Worm (Caenorhabditis elegans): ENCODE measurements around the gene ric-8.
"Not testable (repeated sequence)": the region's sequence is repeated elsewhere in the genome, so short reads cannot be mapped to it uniquely, and the experiment has no call there.

ric-8 gene

ce11 chrIV:2666586-2667100 is 23.9 kb downstream of the ric-8 start, which contains the start of gene Y69A2AR.1:
TSS of gene Y69A2AR.1 (plus strand) at chrIV:2667050.
- TF ChIP-seq tbx-37 (GFP tag; conservative IDR thresholded peaks at IDR 0.05) (no peak), sea-1 (GFP tag; conservative IDR thresholded peaks at IDR 0.05) (no peak), flt-1 (GFP tag; IDR thresholded peaks at IDR 0.05) (no peak), tbx-11 (GFP tag; IDR thresholded peaks at IDR 0.05) (no peak), scrt-1 (GFP tag; IDR thresholded peaks at IDR 0.05) (no peak), F13C5.2 (tag; optimal IDR thresholded peaks at IDR 0.05) (no peak), B0310.2 (tag; optimal IDR thresholded peaks at IDR 0.05) (no peak), aly-1 (tag; optimal IDR thresholded peaks at IDR 0.05) (no peak), hmg-4 (GFP tag; optimal IDR thresholded peaks at IDR 0.05) (no peak)

ce11 chrIV:2670664-2671063 is 27.9 kb downstream of the ric-8 start:
- TF ChIP-seq ets-7 (tag; optimal IDR thresholded peaks at IDR 0.05) (no peak), scrt-1 (GFP tag; IDR thresholded peaks at IDR 0.05) (no peak), hmg-4 (GFP tag; optimal IDR thresholded peaks at IDR 0.05) (no peak), tbx-11 (GFP tag; IDR thresholded peaks at IDR 0.05) (no peak), flt-1 (GFP tag; IDR thresholded peaks at IDR 0.05) (no peak), aly-1 (tag; optimal IDR thresholded peaks at IDR 0.05) (no peak), pes-1 (GFP tag; IDR thresholded peaks at IDR 0.05) (no peak), B0310.2 (tag; optimal IDR thresholded peaks at IDR 0.05) (no peak)

ce11 chrIV:2674915-2675314 is 32.1 kb downstream of the ric-8 start, which contains the start of gene gpx-4:
TSS of gene gpx-4 (minus strand) at chrIV:2675015.
- not testable (repeated sequence) for TF ChIP-seq flt-1 (GFP tag; IDR thresholded peaks at IDR 0.05); sea-1 (GFP tag; conservative IDR thresholded peaks at IDR 0.05); hmg-4 (GFP tag; optimal IDR thresholded peaks at IDR 0.05)

ce11 chrIV:2676281-2676680 is 33.5 kb downstream of the ric-8 start, which contains the start of gene Y94H6A.3:
TSS of gene Y94H6A.3 (plus strand) at chrIV:2676512.
- TF ChIP-seq flt-1 (GFP tag; IDR thresholded peaks at IDR 0.05) (peak; percentile 51; the same call in 1 of the 2 replicates), hmg-4 (GFP tag; optimal IDR thresholded peaks at IDR 0.05) (no peak), F13C5.2 (tag; optimal IDR thresholded peaks at IDR 0.05) (peak; percentile 69)

ce11 chrIV:2677687-2678086 is 34.9 kb downstream of the ric-8 start:
- TF ChIP-seq ama-1 (optimal IDR thresholded peaks at IDR 0.05) (no peak), aly-1 (tag; optimal IDR thresholded peaks at IDR 0.05) (no peak), sea-1 (GFP tag; conservative IDR thresholded peaks at IDR 0.05) (no peak), hmg-4 (GFP tag; optimal IDR thresholded peaks at IDR 0.05) (no peak), hmbx-1 (tag; optimal IDR thresholded peaks at IDR 0.05) (no peak), flt-1 (GFP tag; IDR thresholded peaks at IDR 0.05) (no peak), F13C5.2 (tag; optimal IDR thresholded peaks at IDR 0.05) (no peak), tbx-37 (GFP tag; conservative IDR thresholded peaks at IDR 0.05) (no peak), ceh-13 (GFP tag; optimal IDR thresholded peaks at IDR 0.05) (no peak), pes-1 (GFP tag; IDR thresholded peaks at IDR 0.05) (no peak)

- no peak for TF ChIP-seq flt-1 (GFP tag; IDR thresholded peaks at IDR 0.05)
- no peak for TF ChIP-seq ceh-13 (GFP tag; optimal IDR thresholded peaks at IDR 0.05)
Measured at ce11 chrIV:2678152-2678551, 35.4 kb downstream of the ric-8 start.

- TF ChIP-seq ceh-36 (tag; optimal IDR thresholded peaks at IDR 0.05) (no peak), flt-1 (GFP tag; IDR thresholded peaks at IDR 0.05) (no peak), tra-4 (tag; optimal IDR thresholded peaks at IDR 0.05) (no peak), ama-1 (optimal IDR thresholded peaks at IDR 0.05) (no peak), hnd-1 (tag; optimal IDR thresholded peaks at IDR 0.05) (no peak), pes-1 (GFP tag; IDR thresholded peaks at IDR 0.05) (no peak), ceh-13 (GFP tag; optimal IDR thresholded peaks at IDR 0.05) (no peak), hmbx-1 (tag; optimal IDR thresholded peaks at IDR 0.05) (no peak), B0310.2 (tag; optimal IDR thresholded peaks at IDR 0.05) (no peak), ets-7 (tag; optimal IDR thresholded peaks at IDR 0.05) (no peak), sea-1 (GFP tag; conservative IDR thresholded peaks at IDR 0.05) (no peak), scrt-1 (GFP tag; IDR thresholded peaks at IDR 0.05) (no peak)
Measured at ce11 chrIV:2680281-2680680, 37.5 kb downstream of the ric-8 start.

ce11 chrIV:2688716-2689307 is 46.0 kb downstream of the ric-8 start, which contains the start of gene egrh-3:
TSS of gene egrh-3 (minus strand) at chrIV:2688766.
- TF ChIP-seq F13C5.2 (tag; optimal IDR thresholded peaks at IDR 0.05) (no peak), tbx-11 (GFP tag; IDR thresholded peaks at IDR 0.05) (no peak), scrt-1 (GFP tag; IDR thresholded peaks at IDR 0.05) (no peak), pes-1 (GFP tag; IDR thresholded peaks at IDR 0.05) (no peak), ama-1 (optimal IDR thresholded peaks at IDR 0.05) (no peak), B0310.2 (tag; optimal IDR thresholded peaks at IDR 0.05) (no peak), ceh-13 (GFP tag; optimal IDR thresholded peaks at IDR 0.05) (no peak), sea-1 (GFP tag; conservative IDR thresholded peaks at IDR 0.05) (no peak), tbx-37 (GFP tag; conservative IDR thresholded peaks at IDR 0.05) (no peak), tra-4 (tag; optimal IDR thresholded peaks at IDR 0.05) (no peak), aly-1 (tag; optimal IDR thresholded peaks at IDR 0.05) (no peak), hmg-4 (GFP tag; optimal IDR thresholded peaks at IDR 0.05) (no peak), ceh-36 (tag; optimal IDR thresholded peaks at IDR 0.05) (no peak), hmbx-1 (tag; optimal IDR thresholded peaks at IDR 0.05) (no peak), flt-1 (GFP tag; IDR thresholded peaks at IDR 0.05) (no peak), hnd-1 (tag; optimal IDR thresholded peaks at IDR 0.05) (no peak), ets-7 (tag; optimal IDR thresholded peaks at IDR 0.05) (no peak)
